Worm (Caenorhabditis elegans) whole organism, L3 larva: ENCODE results near the gene C25A6.1.

Source experiments
- R02D3.7 ChIP-seq: fragments of 150-350 bp; optimal IDR thresholded peaks from 2 replicates; lab custom pipeline; 2014; ENCODE audit warnings: missing biosample characterization, missing genetic modification characterization
- ZK546.5 ChIP-seq: sonication (generic microtip); optimal IDR thresholded peaks from 2 replicates; lab custom pipeline; 2017; ENCODE audit warnings: missing biosample characterization, missing genetic modification characterization
- aly-2 ChIP-seq: fragments of 150-350 bp; optimal IDR thresholded peaks from 2 replicates; lab custom pipeline; 2014; ENCODE audit warnings: missing biosample characterization, missing genetic modification characterization
- ama-1 ChIP-seq: fragments of 150-350 bp; optimal IDR thresholded peaks from 2 replicates; lab custom pipeline; 2018
- ceh-16 ChIP-seq: sonication (generic microtip); optimal IDR thresholded peaks from 2 replicates; lab custom pipeline; 2017; ENCODE audit warnings: missing biosample characterization, missing genetic modification characterization
- ceh-28 ChIP-seq: fragments of 150-350 bp; optimal IDR thresholded peaks from 2 replicates; lab custom pipeline; 2014; ENCODE audit warnings: missing biosample characterization, missing genetic modification reagents, missing genetic modification characterization
- ceh-9 ChIP-seq: sonication (generic microtip); optimal IDR thresholded peaks from 2 replicates; lab custom pipeline; 2018; ENCODE audit warnings: missing biosample characterization, missing genetic modification characterization
- daf-12 ChIP-seq: fragments of 150-350 bp; optimal IDR thresholded peaks from 2 replicates; lab custom pipeline; 2014; ENCODE audit warnings: missing biosample characterization, missing genetic modification reagents, missing genetic modification characterization
- egl-5 ChIP-seq: fragments of 150-350 bp; optimal IDR thresholded peaks from 2 replicates; lab custom pipeline; 2017; ENCODE audit warnings: missing biosample characterization, missing genetic modification reagents, missing genetic modification characterization, inconsistent platforms
- elt-1 ChIP-seq: fragments of 150-350 bp; optimal IDR thresholded peaks from 2 replicates; lab custom pipeline; 2014; ENCODE audit warnings: missing biosample characterization, missing genetic modification characterization
- elt-2 ChIP-seq: sonication (generic microtip); optimal IDR thresholded peaks from 2 replicates; lab custom pipeline; 2016; ENCODE audit warnings: missing genetic modification reagents, mild to moderate bottlenecking, missing genetic modification characterization, missing compliant biosample characterization
- elt-3 ChIP-seq, 3 experiments: fragments of 150-350 bp in 1 of 3; sonication (generic microtip) in 2 of 3; optimal IDR thresholded peaks; 2 replicates in 2 of 3; 4 replicates in 1 of 3; lab custom pipeline; 2014 to 2017; ENCODE audit warnings: missing biosample characterization in 3 of 3, missing genetic modification characterization in 3 of 3
- fkh-10 ChIP-seq: sonication (generic microtip); optimal IDR thresholded peaks from 2 replicates; lab custom pipeline; 2017; ENCODE audit warnings: missing biosample characterization, missing genetic modification reagents, missing genetic modification characterization
- fos-1 ChIP-seq: fragments of 150-350 bp; optimal IDR thresholded peaks from 2 replicates; lab custom pipeline; 2014; ENCODE audit warnings: missing biosample characterization, missing genetic modification characterization
- jun-1 ChIP-seq: fragments of 150-350 bp; optimal IDR thresholded peaks from 2 replicates; lab custom pipeline; 2014; ENCODE audit warnings: missing biosample characterization, missing genetic modification reagents, missing genetic modification characterization
- lin-15B ChIP-seq: fragments of 150-350 bp; optimal IDR thresholded peaks from 2 replicates; lab custom pipeline; 2014; ENCODE audit warnings: missing biosample characterization, missing genetic modification characterization
- lin-39 ChIP-seq: fragments of 150-350 bp; optimal IDR thresholded peaks from 2 replicates; lab custom pipeline; 2018; ENCODE audit warnings: missing biosample characterization, missing genetic modification reagents, missing genetic modification characterization
- lsy-12 ChIP-seq: sonication (generic microtip); optimal IDR thresholded peaks from 2 replicates; lab custom pipeline; 2016; ENCODE audit warnings: mild to moderate bottlenecking, missing genetic modification characterization, missing compliant biosample characterization
- mdl-1 ChIP-seq: fragments of 150-350 bp; optimal IDR thresholded peaks from 2 replicates; lab custom pipeline; 2014; ENCODE audit warnings: missing biosample characterization, missing genetic modification characterization
- mml-1 ChIP-seq: fragments of 150-350 bp; sonication (generic microtip); optimal IDR thresholded peaks from 3 replicates; lab custom pipeline; 2014; ENCODE audit warnings: missing biosample characterization, missing genetic modification characterization
- nfya-1 ChIP-seq: sonication (generic microtip); optimal IDR thresholded peaks from 2 replicates; lab custom pipeline; 2017; ENCODE audit warnings: missing genetic modification characterization, mild to moderate bottlenecking, missing compliant biosample characterization, antibody characterized with exemption, moderate library complexity; ENCODE audit not compliant: insufficient read depth
- nhr-11 ChIP-seq: fragments of 150-350 bp; optimal IDR thresholded peaks from 2 replicates; lab custom pipeline; 2014; ENCODE audit warnings: missing biosample characterization, missing genetic modification characterization
- nhr-12 ChIP-seq: fragments of 150-350 bp; optimal IDR thresholded peaks from 2 replicates; lab custom pipeline; 2014; ENCODE audit warnings: missing biosample characterization, missing genetic modification characterization
- nhr-23 ChIP-seq: fragments of 150-350 bp; optimal IDR thresholded peaks from 2 replicates; lab custom pipeline; 2014; ENCODE audit warnings: missing biosample characterization, missing genetic modification reagents, missing genetic modification characterization
- nhr-25 ChIP-seq: sonication (generic microtip); optimal IDR thresholded peaks from 2 replicates; lab custom pipeline; 2017; ENCODE audit warnings: missing biosample characterization, missing genetic modification characterization
- nhr-43 ChIP-seq: sonication (generic microtip); optimal IDR thresholded peaks from 2 replicates; lab custom pipeline; 2016; ENCODE audit warnings: mild to moderate bottlenecking, missing genetic modification characterization, missing compliant biosample characterization; ENCODE audit not compliant: poor library complexity, severe bottlenecking
- nhr-67 ChIP-seq: fragments of 150-350 bp; optimal IDR thresholded peaks from 2 replicates; lab custom pipeline; 2014; ENCODE audit warnings: missing biosample characterization, missing genetic modification characterization
- nhr-76 ChIP-seq: fragments of 150-350 bp; sonication (generic microtip); optimal IDR thresholded peaks from 5 replicates; lab custom pipeline; 2014; ENCODE audit warnings: missing biosample characterization, missing genetic modification characterization
- nhr-77 ChIP-seq: fragments of 150-350 bp; optimal IDR thresholded peaks from 2 replicates; lab custom pipeline; 2014; ENCODE audit warnings: missing biosample characterization, missing genetic modification characterization
- pha-4 ChIP-seq: fragments of 150-350 bp; optimal IDR thresholded peaks from 2 replicates; lab custom pipeline; 2014; ENCODE audit warnings: missing biosample characterization, missing genetic modification reagents, missing genetic modification characterization
- pqm-1 ChIP-seq: fragments of 150-350 bp; optimal IDR thresholded peaks from 2 replicates; lab custom pipeline; 2017; ENCODE audit warnings: missing biosample characterization, missing genetic modification characterization, inconsistent platforms
- skn-1 ChIP-seq: fragments of 150-350 bp; optimal IDR thresholded peaks from 2 replicates; lab custom pipeline; 2014; ENCODE audit warnings: missing biosample characterization, missing genetic modification characterization
- snpc-4 ChIP-seq: fragments of 150-350 bp; optimal IDR thresholded peaks from 2 replicates; lab custom pipeline; 2014; ENCODE audit warnings: missing biosample characterization, missing genetic modification characterization
- tbx-2 ChIP-seq: sonication (generic microtip); optimal IDR thresholded peaks from 2 replicates; lab custom pipeline; 2016; ENCODE audit warnings: mild to moderate bottlenecking, missing genetic modification characterization, missing compliant biosample characterization
- unc-39 ChIP-seq: sonication (generic microtip); optimal IDR thresholded peaks from 4 replicates; lab custom pipeline; 2017; ENCODE audit warnings: missing biosample characterization, missing genetic modification characterization
- unc-62 ChIP-seq: fragments of 150-350 bp; sonication (generic microtip); optimal IDR thresholded peaks from 4 replicates; lab custom pipeline; 2014; ENCODE audit warnings: missing biosample characterization, missing genetic modification reagents, missing genetic modification characterization
- ztf-11 ChIP-seq: fragments of 150-350 bp; optimal IDR thresholded peaks from 2 replicates; lab custom pipeline; 2014; ENCODE audit warnings: missing biosample characterization, missing genetic modification characterization
- ztf-4 ChIP-seq: fragments of 150-350 bp; optimal IDR thresholded peaks from 2 replicates; lab custom pipeline; 2014; ENCODE audit warnings: missing biosample characterization, missing genetic modification characterization

The C25A6.1 gene

DNA sequence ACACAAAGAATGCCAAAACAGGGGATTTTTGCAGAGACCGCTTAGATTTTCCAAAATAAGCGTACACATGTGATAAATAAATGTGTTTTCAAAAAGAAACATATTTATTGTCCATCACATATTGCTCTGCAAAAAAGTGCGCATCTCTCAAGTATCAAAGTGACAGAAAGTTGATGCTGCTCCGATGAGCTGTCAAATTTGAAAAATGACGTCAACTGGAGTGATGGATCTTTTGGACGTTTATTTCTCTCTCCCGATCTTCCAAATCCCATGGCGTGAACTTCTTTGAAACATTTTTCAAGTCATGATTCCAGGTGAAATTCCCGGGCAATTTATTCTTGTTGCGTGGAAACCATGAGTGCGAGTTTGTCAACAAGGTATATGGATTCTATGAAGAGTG is 598 bp downstream of the C25A6.1 start:
- TF ChIP-seq unc-62 (GFP tag; lab: Kevin White, UChicago), result peak; percentile 78
- TF ChIP-seq elt-2 (tag; lab: Kevin White, UChicago), result no peak
- peak; percentile 1 for TF ChIP-seq lin-39 (tag; lab: Kevin White, UChicago)

DNA sequence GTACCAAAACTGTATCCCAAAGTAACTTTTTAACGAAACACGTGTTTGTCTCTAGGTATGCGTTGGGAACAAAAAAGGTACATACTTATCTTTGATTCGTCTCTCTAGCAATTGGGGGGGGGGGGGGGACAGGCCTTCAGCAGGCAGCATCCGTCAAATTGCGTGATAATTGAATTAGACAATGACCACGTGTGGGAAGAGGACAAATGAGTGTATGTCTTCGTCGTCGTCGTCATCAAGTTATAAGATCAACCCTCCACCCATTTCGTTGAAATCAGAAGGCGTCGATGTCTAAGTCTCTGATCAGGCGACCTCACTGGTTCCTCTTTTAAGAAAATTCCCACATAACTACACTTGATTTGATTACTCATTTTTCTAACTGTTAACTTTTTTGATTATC is 2.4 kb downstream of the C25A6.1 start, which contains the start of gene F08F3.4:
TSS of gene F08F3.4 (plus strand) at position 277 of the 400 bp plus-strand sequence.
- TF ChIP-seq nhr-25 (tag; lab: Kevin White, UChicago), result peak; percentile 50
- peak in 1 of 3 experiments; percentile 23 for TF ChIP-seq elt-3 (tag; optimal IDR thresholded peaks at IDR 0.05; lab: Kevin White, UChicago)
- no peak for TF ChIP-seq egl-5 (tag; lab: Kevin White, UChicago)
- no peak for TF ChIP-seq R02D3.7 (tag; lab: Kevin White, UChicago)
- TF ChIP-seq nhr-12, result no peak
- TF ChIP-seq snpc-4 (tag; lab: Kevin White, UChicago), result no peak
- TF ChIP-seq nhr-43 (tag; lab: Kevin White, UChicago), result peak; percentile 83
- TF ChIP-seq fos-1 (tag; lab: Kevin White, UChicago), result no peak
- peak; percentile 52 for TF ChIP-seq lsy-12 (tag; lab: Kevin White, UChicago)
- TF ChIP-seq lin-39 (tag; lab: Kevin White, UChicago), result no peak
- TF ChIP-seq ztf-11, result no peak
- TF ChIP-seq ZK546.5 (tag; lab: Kevin White, UChicago), result no peak
- TF ChIP-seq mdl-1, result peak; percentile 12
- no peak for TF ChIP-seq pha-4 (tag; lab: Kevin White, UChicago)
- TF ChIP-seq nhr-23 (tag; lab: Kevin White, UChicago), result peak; percentile 38
- no peak for TF ChIP-seq lin-15B (tag; lab: Kevin White, UChicago)

DNA sequence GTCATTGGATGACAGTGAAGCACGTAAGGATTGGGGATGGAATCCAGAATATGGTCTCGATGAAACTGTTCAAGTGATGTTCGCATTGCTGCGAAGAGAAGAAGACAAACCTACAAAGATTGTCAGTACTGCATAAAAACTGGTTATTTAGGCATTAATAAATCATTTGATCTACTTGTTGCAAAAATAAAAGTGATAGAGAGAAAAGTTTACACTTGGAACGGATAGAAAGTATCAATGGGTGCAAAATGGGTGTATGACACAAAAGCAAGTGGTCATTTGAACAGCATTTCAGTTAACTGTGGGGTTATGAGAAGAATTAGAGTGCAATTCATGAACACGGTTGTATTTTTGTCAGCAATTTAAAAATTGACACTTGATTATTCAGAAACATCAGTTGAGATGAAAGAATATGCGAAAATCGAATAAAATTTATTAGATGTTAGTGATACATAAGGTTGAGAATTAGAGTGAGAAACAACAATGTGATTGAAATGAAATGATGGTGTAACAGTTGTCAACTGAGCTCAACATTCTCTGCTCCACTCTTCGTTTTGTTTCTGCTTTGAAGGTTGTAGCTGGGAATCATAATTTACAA is 4.6 kb downstream of the C25A6.1 start, which contains the start of gene F08F3.10:
TSS of gene F08F3.10 (plus strand) at position 548 of the 598 bp plus-strand sequence.
- TF ChIP-seq ceh-16 (tag; lab: Kevin White, UChicago) (no peak), elt-2 (tag; lab: Kevin White, UChicago) (no peak), ama-1 (peak; percentile 49)

DNA sequence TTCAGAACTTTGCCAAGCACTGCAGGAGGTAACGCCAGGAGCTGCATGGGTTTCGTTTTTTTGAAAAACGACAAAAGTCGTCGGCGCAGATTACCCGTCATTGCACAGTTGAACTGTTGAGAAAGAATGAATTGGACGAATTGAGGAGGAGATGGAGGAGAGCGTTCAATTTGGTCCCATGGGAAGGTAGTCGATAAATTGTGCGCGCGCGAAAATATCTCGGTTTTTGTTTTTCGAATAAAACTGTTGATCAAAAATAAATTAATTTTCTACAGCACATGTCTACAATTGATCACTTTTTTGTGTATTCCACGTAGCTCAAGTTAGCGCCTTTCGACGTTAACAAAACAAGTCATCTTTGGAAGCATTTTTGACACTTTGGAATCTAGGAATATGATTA is 11.6 kb downstream of the C25A6.1 start, which contains the start of gene F08F3.6:
TSS of gene F08F3.6 (minus strand) at position 153 of the 400 bp plus-strand sequence.
- TF ChIP-seq unc-62 (GFP tag; lab: Kevin White, UChicago), result no peak
- no peak for TF ChIP-seq jun-1 (tag; lab: Kevin White, UChicago)
- TF ChIP-seq mml-1 (tag; lab: Kevin White, UChicago), result no peak
- TF ChIP-seq nhr-67 (tag; lab: Kevin White, UChicago), result no peak
- no peak for TF ChIP-seq nhr-11
- TF ChIP-seq nhr-43 (tag; lab: Kevin White, UChicago), result no peak
- TF ChIP-seq lin-15B (tag; lab: Kevin White, UChicago), result no peak
- TF ChIP-seq pqm-1 (tag; lab: Kevin White, UChicago), result no peak
- no peak for TF ChIP-seq lsy-12 (tag; lab: Kevin White, UChicago)
- TF ChIP-seq ztf-11, result no peak
- TF ChIP-seq egl-5 (tag; lab: Kevin White, UChicago), result no peak
- TF ChIP-seq nhr-76 (tag; lab: Kevin White, UChicago), result no peak
- TF ChIP-seq fkh-10 (GFP tag; lab: Kevin White, UChicago), result no peak
- no peak for TF ChIP-seq skn-1 (tag; lab: Kevin White, UChicago)
- no peak for TF ChIP-seq unc-39 (tag; lab: Kevin White, UChicago)
- TF ChIP-seq ceh-28 (tag; lab: Kevin White, UChicago), result no peak

DNA sequence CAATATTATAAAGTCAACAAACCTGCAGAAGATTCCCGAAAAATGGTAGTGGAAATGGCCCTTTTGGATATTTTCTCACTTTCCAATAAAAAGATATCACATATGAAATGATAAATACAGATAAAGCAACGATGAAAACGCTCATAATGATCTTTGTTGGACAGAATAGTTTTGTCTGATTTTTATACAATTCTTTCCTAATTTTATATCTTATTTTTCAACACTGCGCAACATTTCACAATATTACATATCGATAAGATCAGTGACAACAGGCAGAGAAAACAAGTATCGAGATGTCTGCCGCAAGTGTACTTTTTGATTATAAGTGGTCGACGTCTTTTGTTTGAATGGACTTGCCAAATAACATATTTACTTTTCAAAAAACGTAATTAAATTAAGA is 14.8 kb downstream of the C25A6.1 start, which contains the start of gene cyp-14A5:
TSS of gene cyp-14A5 (minus strand) at position 163 of the 400 bp plus-strand sequence.
- TF ChIP-seq nhr-76 (tag; lab: Kevin White, UChicago) (peak; percentile 40), elt-1 (tag; lab: Kevin White, UChicago) (no peak)

DNA sequence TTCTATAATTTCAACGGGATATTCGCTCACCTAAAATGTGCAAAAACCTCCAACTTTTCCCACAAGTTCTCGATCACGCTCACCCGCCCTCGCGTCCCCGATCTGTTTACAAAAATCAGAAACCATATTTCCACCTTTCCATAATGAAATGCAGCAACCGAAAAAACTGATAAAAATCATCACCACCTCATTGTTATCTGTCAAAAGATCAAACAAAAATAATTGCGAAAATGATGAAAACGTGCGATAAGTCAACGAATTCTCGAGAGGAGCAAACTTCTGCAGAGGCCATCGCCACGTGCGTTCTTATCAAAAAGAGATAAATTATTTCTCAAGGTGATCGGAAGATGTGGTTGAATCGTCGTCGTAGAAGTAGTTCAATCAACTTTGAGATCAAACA is 16.7 kb downstream of the C25A6.1 start:
- TF ChIP-seq ceh-9 (tag; lab: Kevin White, UChicago) (no peak), fos-1 (tag; lab: Kevin White, UChicago) (no peak), pha-4 (tag; lab: Kevin White, UChicago) (no peak), skn-1 (tag; lab: Kevin White, UChicago) (no peak), tbx-2 (tag; lab: Kevin White, UChicago) (no peak), ztf-11 (no peak), nhr-12 (no peak), fkh-10 (GFP tag; lab: Kevin White, UChicago) (no peak), pqm-1 (tag; lab: Kevin White, UChicago) (peak; percentile 73), nhr-76 (tag; lab: Kevin White, UChicago) (peak; percentile 75), nhr-67 (tag; lab: Kevin White, UChicago) (no peak), elt-3 (tag; optimal IDR thresholded peaks at IDR 0.05; lab: Kevin White, UChicago) (peak; percentile 28 to 84 (median 31)), nhr-25 (tag; lab: Kevin White, UChicago) (peak; percentile 87), nfya-1 (tag; lab: Kevin White, UChicago) (no peak), ztf-4 (tag; lab: Kevin White, UChicago) (no peak), nhr-23 (tag; lab: Kevin White, UChicago) (peak; percentile 68), egl-5 (tag; lab: Kevin White, UChicago) (no peak), elt-2 (tag; lab: Kevin White, UChicago) (peak; percentile 95), nhr-77 (no peak), lin-39 (tag; lab: Kevin White, UChicago) (no peak), daf-12 (tag; lab: Kevin White, UChicago) (no peak), aly-2 (tag; lab: Kevin White, UChicago) (no peak), lin-15B (tag; lab: Kevin White, UChicago) (no peak)
